Fruit fly (Drosophila melanogaster): ENCODE results near the gene CG31915.

dm6 chr2L:5478273-5478672 is 49.6 kb upstream of the CG31915 start:
- TF ChIP-seq knrl (GFP tag; IDR thresholded peaks at IDR 0.05; ENCODE audit: partially characterized antibody) (no peak), caup (GFP tag; optimal IDR thresholded peaks at IDR 0.05; ENCODE audit: severe bottlenecking) (no peak), ERR (GFP tag; optimal IDR thresholded peaks at IDR 0.05) (no peak), CG10979 (tag; optimal IDR thresholded peaks at IDR 0.05) (no peak), sd (tag; optimal IDR thresholded peaks at IDR 0.05) (no peak), nmo (GFP tag; optimal IDR thresholded peaks at IDR 0.05) (no peak), Sin3A (optimal IDR thresholded peaks at IDR 0.05) (no peak), CG10147 (GFP tag; optimal IDR thresholded peaks at IDR 0.05) (no peak), MESR4 (GFP tag; optimal IDR thresholded peaks at IDR 0.05) (no peak)
